Worm (Caenorhabditis elegans): ENCODE data around the gene C07D8.5.

C07D8.5 gene

ce11 chrX:7314564-7314963 is 29.3 kb upstream of the C07D8.5 start:
- TF ChIP-seq nhr-12 (tag; optimal IDR thresholded peaks at IDR 0.05) (no peak), aly-2 (tag; optimal IDR thresholded peaks at IDR 0.05) (no peak), unc-62 (GFP tag; optimal IDR thresholded peaks at IDR 0.05) (no peak), sea-2 (GFP tag; optimal IDR thresholded peaks at IDR 0.05) (no peak), R02D3.7 (tag; optimal IDR thresholded peaks at IDR 0.05) (no peak), pqm-1 (tag; optimal IDR thresholded peaks at IDR 0.05) (peak; percentile 4), elt-2 (tag; optimal IDR thresholded peaks at IDR 0.05) (peak; percentile 54)

DNA sequence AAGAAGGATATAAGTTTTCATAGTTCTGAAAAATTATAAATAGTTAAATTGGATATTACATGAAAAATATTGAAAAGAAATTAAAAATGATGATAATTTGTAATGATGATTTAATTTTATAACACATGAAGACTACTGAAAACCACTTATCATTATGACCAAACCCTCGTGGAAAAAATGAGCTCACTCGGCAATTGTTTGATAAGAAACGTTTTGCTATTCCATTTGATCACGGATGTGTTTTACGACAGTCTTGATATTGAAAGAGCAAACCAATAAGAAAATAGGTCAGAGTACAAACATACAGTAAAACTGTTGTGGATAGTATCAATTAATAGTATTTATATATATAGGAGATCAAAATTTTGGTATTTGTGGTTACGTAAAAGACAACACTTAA is 28.5 kb upstream of the C07D8.5 start, which contains the start of gene spp-3:
Gene spp-3 (minus strand): TSS at position 25 of the 400 bp plus-strand sequence.
- TF ChIP-seq ceh-16 (tag; optimal IDR thresholded peaks at IDR 0.05) (no peak), pqm-1 (tag; optimal IDR thresholded peaks at IDR 0.05) (peak; percentile 93), fos-1 (tag; optimal IDR thresholded peaks at IDR 0.05) (no peak), pha-4 (tag; optimal IDR thresholded peaks at IDR 0.05) (peak; percentile 38), nhr-28 (tag; optimal IDR thresholded peaks at IDR 0.05) (no peak), elt-2 (tag; optimal IDR thresholded peaks at IDR 0.05) (peak; percentile 96), lin-15B (tag; optimal IDR thresholded peaks at IDR 0.05) (no peak), skn-1 (tag; optimal IDR thresholded peaks at IDR 0.05) (peak; percentile 88), nfya-1 (tag; optimal IDR thresholded peaks at IDR 0.05; ENCODE audit: insufficient read depth) (peak; percentile 48), mml-1 (tag; optimal IDR thresholded peaks at IDR 0.05) (no peak), jun-1 (tag; optimal IDR thresholded peaks at IDR 0.05) (peak; percentile 57)

- TF ChIP-seq pha-4 (tag; optimal IDR thresholded peaks at IDR 0.05) (peak; percentile 29), zag-1 (tag; optimal IDR thresholded peaks at IDR 0.05) (no peak), ama-1 (optimal IDR thresholded peaks at IDR 0.05) (peak; percentile 71), ceh-82 (tag; optimal IDR thresholded peaks at IDR 0.05) (no peak), R02D3.7 (tag; optimal IDR thresholded peaks at IDR 0.05) (no peak), elt-2 (tag; optimal IDR thresholded peaks at IDR 0.05) (peak; percentile 90), pqm-1 (tag; optimal IDR thresholded peaks at IDR 0.05) (peak; percentile 85)
These were observed 27.1 kb upstream of the C07D8.5 start, which contains the start of the genes spp-2 and spp-6 for ce11 chrX:7316485-7317391. TSS of gene spp-2 (minus strand) at chrX:7316818. TSS of gene spp-6 (plus strand) at chrX:7317341.

- TF ChIP-seq eor-1 (tag; optimal IDR thresholded peaks at IDR 0.05) (no peak), nhr-28 (tag; optimal IDR thresholded peaks at IDR 0.05) (no peak), elt-2 (tag; optimal IDR thresholded peaks at IDR 0.05) (peak; percentile 84), nhr-67 (tag; optimal IDR thresholded peaks at IDR 0.05) (no peak), egl-5 (tag; optimal IDR thresholded peaks at IDR 0.05) (no peak), ztf-11 (tag; optimal IDR thresholded peaks at IDR 0.05) (no peak), tbx-2 (tag; optimal IDR thresholded peaks at IDR 0.05) (no peak)
These were observed 25.2 kb upstream of the C07D8.5 start, which contains the start of gene spp-4 for ce11 chrX:7318639-7319038. TSS of gene spp-4 (minus strand) at chrX:7318756.

- TF ChIP-seq unc-39 (tag; optimal IDR thresholded peaks at IDR 0.05) (no peak), ceh-28 (tag; optimal IDR thresholded peaks at IDR 0.05) (no peak), nhr-23 (tag; optimal IDR thresholded peaks at IDR 0.05) (no peak), daf-12 (tag; optimal IDR thresholded peaks at IDR 0.05) (no peak), R02D3.7 (tag; optimal IDR thresholded peaks at IDR 0.05) (no peak), nhr-25 (tag; optimal IDR thresholded peaks at IDR 0.05) (no peak), ceh-16 (tag; optimal IDR thresholded peaks at IDR 0.05) (no peak), ZK546.5 (tag; optimal IDR thresholded peaks at IDR 0.05) (no peak), sea-2 (GFP tag; optimal IDR thresholded peaks at IDR 0.05) (no peak), ceh-9 (tag; optimal IDR thresholded peaks at IDR 0.05) (no peak), tbx-2 (tag; optimal IDR thresholded peaks at IDR 0.05) (no peak), lin-39 (tag; optimal IDR thresholded peaks at IDR 0.05) (no peak), hmg-11 (tag; optimal IDR thresholded peaks at IDR 0.05) (no peak), elt-1 (tag; optimal IDR thresholded peaks at IDR 0.05) (no peak), jun-1 (tag; optimal IDR thresholded peaks at IDR 0.05) (peak; percentile 63), ztf-4 (tag; optimal IDR thresholded peaks at IDR 0.05) (no peak), nhr-67 (tag; optimal IDR thresholded peaks at IDR 0.05) (no peak), ceh-82 (tag; optimal IDR thresholded peaks at IDR 0.05) (no peak), nhr-76 (tag; optimal IDR thresholded peaks at IDR 0.05) (no peak), fkh-2 (tag; optimal IDR thresholded peaks at IDR 0.05) (no peak), nhr-237 (tag; optimal IDR thresholded peaks at IDR 0.05) (no peak), fos-1 (tag; optimal IDR thresholded peaks at IDR 0.05) (no peak), elt-2 (tag; optimal IDR thresholded peaks at IDR 0.05) (peak; percentile 95), nhr-12 (tag; optimal IDR thresholded peaks at IDR 0.05) (no peak), egl-27 (tag; optimal IDR thresholded peaks at IDR 0.05) (no peak), egl-5 (tag; optimal IDR thresholded peaks at IDR 0.05) (no peak), eor-1 (tag; optimal IDR thresholded peaks at IDR 0.05) (no peak), elt-3 (tag; optimal IDR thresholded peaks at IDR 0.05) (no peak), ama-1 (optimal IDR thresholded peaks at IDR 0.05) (peak; percentile 41), nhr-43 (tag; optimal IDR thresholded peaks at IDR 0.05; ENCODE audit: poor library complexity, severe bottlenecking) (no peak)
These were observed 23.6 kb upstream of the C07D8.5 start, which contains the start of gene spp-5 for ce11 chrX:7320115-7320711. TSS of gene spp-5 (minus strand) at chrX:7320354.

Data from whole organism, L3 larva.